Fruit fly (Drosophila melanogaster) whole organism, embryonic: ENCODE results near the gene CG6873.
A peak's percentile ranks its signal among the peaks of the same experiment; 100 is the strongest.

Source experiments
- Blimp-1 ChIP-seq: fragments of 200-800 bp; sonication (Bioruptor generic); optimal IDR thresholded peaks from 3 replicates; lab custom pipeline; 2018; ENCODE audit warnings: missing biosample characterization, missing genetic modification characterization, mild to moderate bottlenecking, moderate library complexity, missing genetic modification reagents
- CG11504 ChIP-seq: fragments of 200-800 bp; sonication (Bioruptor generic); optimal IDR thresholded peaks from 3 replicates; lab custom pipeline; 2019; ENCODE audit warnings: missing biosample characterization, mild to moderate bottlenecking, missing genetic modification characterization, moderate library complexity
- CG12219 ChIP-seq: fragments of 200-800 bp; sonication (Bioruptor generic); optimal IDR thresholded peaks from 3 replicates; lab custom pipeline; 2018; ENCODE audit warnings: missing biosample characterization, mild to moderate bottlenecking, missing genetic modification characterization
- CG13894 ChIP-seq: fragments of 200-800 bp; sonication (Bioruptor generic); optimal IDR thresholded peaks from 3 replicates; lab custom pipeline; 2018; ENCODE audit warnings: missing biosample characterization, mild to moderate bottlenecking, missing genetic modification characterization, moderate library complexity
- CG14441 ChIP-seq: fragments of 200-800 bp; sonication (Bioruptor generic); IDR thresholded peaks from 2 replicates; pipeline ENCODE4 v1.3.6; 2022; ENCODE audit warnings: missing biosample characterization, missing genetic modification characterization
- CG16815 ChIP-seq: fragments of 200-800 bp; sonication (Bioruptor generic); optimal IDR thresholded peaks from 3 replicates; lab custom pipeline; 2017; ENCODE audit warnings: missing biosample characterization, mild to moderate bottlenecking, missing genetic modification characterization
- CG17186 ChIP-seq: fragments of 200-800 bp; sonication (Bioruptor generic); optimal IDR thresholded peaks from 3 replicates; lab custom pipeline; 2017; ENCODE audit warnings: missing biosample characterization, missing genetic modification reagents, missing genetic modification characterization
- CG18011 ChIP-seq: fragments of 200-800 bp; sonication (Bioruptor generic); optimal IDR thresholded peaks from 2 replicates; lab custom pipeline; 2017; ENCODE audit warnings: missing biosample characterization, missing genetic modification characterization, mild to moderate bottlenecking, moderate library complexity, missing genotype
- CG32532 ChIP-seq: fragments of 200-800 bp; sonication (Bioruptor generic); IDR thresholded peaks from 2 replicates; pipeline ENCODE4 v1.3.6; 2022; ENCODE audit warnings: missing biosample characterization, missing genetic modification characterization
- CG33557 ChIP-seq: fragments of 200-800 bp; sonication (Bioruptor generic); optimal IDR thresholded peaks from 2 replicates; lab custom pipeline; 2019; ENCODE audit warnings: missing biosample characterization, mild to moderate bottlenecking, missing genetic modification characterization, moderate library complexity
- CG3726 ChIP-seq: fragments of 200-800 bp; sonication (Bioruptor generic); IDR thresholded peaks from 3 replicates; pipeline ENCODE4, ENCODE4 v1.3.6; 2022; ENCODE audit warnings: missing biosample characterization, missing genetic modification characterization
- CG42726 ChIP-seq: fragments of 200-800 bp; sonication (Bioruptor generic); IDR thresholded peaks from 2 replicates; pipeline ENCODE4 v1.3.6; 2022; ENCODE audit warnings: missing biosample characterization, missing genetic modification characterization; ENCODE audit not compliant: partially characterized antibody
- CG43689 ChIP-seq: fragments of 200-800 bp; sonication (Bioruptor generic); IDR thresholded peaks from 2 replicates; pipeline ENCODE4 v1.3.6; 2022; ENCODE audit warnings: missing biosample characterization, missing genetic modification characterization
- CG6272 ChIP-seq: fragments of 200-800 bp; sonication (Bioruptor generic); IDR thresholded peaks from 2 replicates; pipeline ENCODE4 v1.3.6; 2022; ENCODE audit warnings: missing biosample characterization, missing genetic modification characterization
- CG8359 ChIP-seq: fragments of 200-800 bp; sonication (Bioruptor generic); optimal IDR thresholded peaks from 2 replicates; lab custom pipeline; 2017; ENCODE audit warnings: missing biosample characterization, mild to moderate bottlenecking, missing genetic modification characterization, borderline replicate concordance
- CTCF ChIP-seq: fragments of 200-800 bp; sonication (Bioruptor generic); optimal IDR thresholded peaks from 2 replicates; lab custom pipeline; 2017; ENCODE audit warnings: missing biosample characterization, mild to moderate bottlenecking, missing genetic modification characterization, moderate library complexity
- Deaf1 ChIP-seq: fragments of 200-800 bp; optimal IDR thresholded peaks from 3 replicates; lab custom pipeline; 2019; ENCODE audit warnings: missing biosample characterization, mild to moderate bottlenecking, missing genetic modification characterization, moderate library complexity
- Dip2 ChIP-seq: fragments of 200-800 bp; sonication (Bioruptor generic); IDR thresholded peaks from 2 replicates; pipeline ENCODE4 v1.3.6; 2022; ENCODE audit warnings: missing biosample characterization, missing genetic modification characterization
- Ets65A ChIP-seq: fragments of 200-800 bp; sonication (Bioruptor generic); peaks from one replicate; lab custom pipeline; 2016; ENCODE audit warnings: missing biosample characterization, missing genetic modification characterization
- Lhr ChIP-seq: fragments of 200-800 bp; sonication (Bioruptor generic); optimal IDR thresholded peaks from 3 replicates; lab custom pipeline; 2017; ENCODE audit warnings: mild to moderate bottlenecking, missing biosample characterization, missing genetic modification reagents, missing genetic modification characterization
- Mrtf ChIP-seq: fragments of 200-800 bp; sonication (Bioruptor generic); IDR thresholded peaks from 3 replicates; pipeline ENCODE4 v1.3.6; 2022; ENCODE audit warnings: missing biosample characterization, missing genetic modification characterization
- NFAT ChIP-seq: fragments of 200-800 bp; sonication (Bioruptor generic); IDR thresholded peaks from 2 replicates; pipeline ENCODE4 v1.3.6; 2022; ENCODE audit warnings: missing biosample characterization, missing genetic modification characterization
- Sin3A ChIP-seq: fragments of >200 bp; optimal IDR thresholded peaks from 2 replicates; lab custom pipeline; 2018
- ab ChIP-seq: fragments of 200-800 bp; sonication (Bioruptor generic); optimal IDR thresholded peaks from 2 replicates; lab custom pipeline; 2016; ENCODE audit warnings: missing biosample characterization, missing genetic modification characterization
- ci ChIP-seq: fragments of 200-800 bp; sonication (Bioruptor generic); IDR thresholded peaks from 3 replicates; pipeline ENCODE4 v1.3.6; 2022; ENCODE audit warnings: missing biosample characterization, missing genetic modification characterization
- dimm ChIP-seq: fragments of 200-800 bp; sonication (Bioruptor generic); IDR thresholded peaks from 2 replicates; pipeline ENCODE4 v1.3.6; 2022; ENCODE audit warnings: missing biosample characterization, missing genetic modification characterization
- fd102C ChIP-seq: fragments of 200-800 bp; sonication (Bioruptor generic); optimal IDR thresholded peaks from 2 replicates; lab custom pipeline; 2018; ENCODE audit warnings: missing biosample characterization, mild to moderate bottlenecking, missing genetic modification characterization, moderate library complexity
- fd3F ChIP-seq: fragments of 200-800 bp; sonication (Bioruptor generic); optimal IDR thresholded peaks from 2 replicates; lab custom pipeline; 2018; ENCODE audit warnings: missing biosample characterization, mild to moderate bottlenecking, missing genetic modification characterization, moderate library complexity
- gsb-n ChIP-seq: fragments of 200-800 bp; sonication (Bioruptor generic); optimal IDR thresholded peaks from 3 replicates; lab custom pipeline; 2018; ENCODE audit warnings: missing biosample characterization, mild to moderate bottlenecking, missing genetic modification characterization
- h ChIP-seq: fragments of >200 bp; optimal IDR thresholded peaks from 2 replicates; lab custom pipeline; 2017
- hth ChIP-seq: fragments of >200 bp; optimal IDR thresholded peaks from 2 replicates; lab custom pipeline; 2017; ENCODE audit warnings: inconsistent platforms
- kay ChIP-seq: fragments of 200-800 bp; sonication (Bioruptor generic); optimal IDR thresholded peaks from 2 replicates; lab custom pipeline; 2016; ENCODE audit warnings: missing biosample characterization, missing genetic modification characterization
- kni ChIP-seq: fragments of 200-800 bp; sonication (Bioruptor generic); optimal IDR thresholded peaks from 3 replicates; lab custom pipeline; 2017; ENCODE audit warnings: mild to moderate bottlenecking, missing biosample characterization, missing genetic modification reagents, missing genetic modification characterization
- pita ChIP-seq: fragments of 200-800 bp; sonication (Bioruptor generic); optimal IDR thresholded peaks from 2 replicates; lab custom pipeline; 2017; ENCODE audit warnings: missing biosample characterization, mild to moderate bottlenecking, missing genetic modification characterization
- slou ChIP-seq: fragments of 200-800 bp; sonication (Bioruptor generic); optimal IDR thresholded peaks from 3 replicates; lab custom pipeline; 2016; ENCODE audit warnings: missing biosample characterization, missing genetic modification characterization
- stwl ChIP-seq: fragments of 200-800 bp; sonication (Bioruptor generic); optimal IDR thresholded peaks from 3 replicates; lab custom pipeline; 2018; ENCODE audit warnings: missing biosample characterization, mild to moderate bottlenecking, missing genetic modification characterization, moderate library complexity
- tgo ChIP-seq: fragments of 200-800 bp; sonication (Bioruptor generic); IDR thresholded peaks from 3 replicates; pipeline ENCODE4 v1.3.6; 2022; ENCODE audit warnings: missing biosample characterization, missing genetic modification characterization
- trem ChIP-seq: fragments of 200-800 bp; optimal IDR thresholded peaks from 3 replicates; lab custom pipeline; 2019; ENCODE audit warnings: missing biosample characterization, mild to moderate bottlenecking, missing genetic modification characterization, moderate library complexity
- zfh1 ChIP-seq: fragments of 200-800 bp; sonication (Bioruptor generic); IDR thresholded peaks from 3 replicates; pipeline ENCODE4 v1.3.6; 2022; ENCODE audit warnings: missing biosample characterization, missing genetic modification characterization

Gene CG6873

dm6 chrX:18709565-18709964 is 30.1 kb downstream of the CG6873 start, which contains the start of gene Cyp308a1:
TSS of gene Cyp308a1 (plus strand) at chrX:18709865.
- no peak for TF ChIP-seq CG17186 (GFP tag; lab: Kevin White, UChicago)
- TF ChIP-seq h = no peak
- no peak for TF ChIP-seq NFAT (GFP tag; lab: Robert Waterston, UW)
- TF ChIP-seq tgo (GFP tag; lab: Robert Waterston, UW) = no peak
- TF ChIP-seq CG3726 = no peak
- TF ChIP-seq Sin3A (lab: Kevin White, UChicago) = no peak
- no peak for TF ChIP-seq CG11504 (tag; lab: Kevin White, UChicago)
- no peak for TF ChIP-seq CG14441
- TF ChIP-seq CG43689 (GFP tag; lab: Robert Waterston, UW) = no peak
- no peak for TF ChIP-seq CG12219 (GFP tag; lab: Kevin White, UChicago)
- TF ChIP-seq Lhr (GFP tag; lab: Kevin White, UChicago) = no peak
- TF ChIP-seq fd102C (GFP tag; lab: Kevin White, UChicago) = no peak
- no peak for TF ChIP-seq CG8359 (GFP tag; lab: Kevin White, UChicago)
- TF ChIP-seq CG6272 (GFP tag; lab: Robert Waterston, UW) = no peak
- no peak for TF ChIP-seq ab
- TF ChIP-seq CG42726 = no peak

- TF ChIP-seq Blimp-1 (GFP tag; lab: Kevin White, UChicago) (peak; percentile 4), CG32532 (0 out of 2 replicates have a peak, but pooled peaks have one; percentile 14), fd3F (GFP tag; lab: Kevin White, UChicago) (no peak), kay (GFP tag; lab: Kevin White, UChicago) (peak; percentile 61), Dip2 (peak; percentile 79), CG18011 (GFP tag; lab: Kevin White, UChicago) (peak; percentile 51), CG16815 (GFP tag; lab: Kevin White, UChicago) (no peak), CG13894 (tag; lab: Kevin White, UChicago) (peak; percentile 16), Deaf1 (tag; lab: Kevin White, UChicago) (peak; percentile 84), stwl (tag; lab: Kevin White, UChicago) (peak; percentile 29), Ets65A (GFP tag; lab: Kevin White, UChicago) (peak; percentile 43), ci (GFP tag; lab: Robert Waterston, UW) (0 out of 3 replicates have a peak, but pooled peaks have one; percentile 14), CTCF (GFP tag; lab: Kevin White, UChicago) (peak; percentile 89), kni (GFP tag; lab: Kevin White, UChicago) (no peak), trem (tag; lab: Kevin White, UChicago) (no peak), zfh1 (0 out of 3 replicates have a peak, but pooled peaks have one; percentile 28), pita (GFP tag; lab: Kevin White, UChicago) (peak; percentile 26)
Measured at dm6 chrX:18703875-18704274, 35.8 kb downstream of the CG6873 start.

- TF ChIP-seq hth (lab: Kevin White, UChicago) (no peak), slou (GFP tag; lab: Kevin White, UChicago) (no peak), dimm (GFP tag; lab: Robert Waterston, UW) (no peak), Ets65A (GFP tag; lab: Kevin White, UChicago) (peak; percentile 54), CG33557 (GFP tag; lab: Kevin White, UChicago) (no peak), gsb-n (no peak), Mrtf (GFP tag; lab: Robert Waterston, UW) (no peak)
Measured at dm6 chrX:18702245-18702644, 37.5 kb downstream of the CG6873 start.
